Fruit fly (Drosophila melanogaster) whole organism, embryonic: Measurements from ENCODE around the gene bys.

Experiments used
- Ada2b ChIP-seq: fragments of 200-800 bp; sonication (Bioruptor generic); IDR thresholded peaks from 2 replicates; pipeline ENCODE4 v1.3.6; 2022; ENCODE audit warnings: missing biosample characterization, missing genetic modification characterization
- BtbVII ChIP-seq: fragments of 200-800 bp; sonication (Bioruptor generic); optimal IDR thresholded peaks from 3 replicates; lab custom pipeline; 2017; ENCODE audit warnings: missing biosample characterization, mild to moderate bottlenecking, missing genetic modification characterization
- CG13424 ChIP-seq: fragments of 200-800 bp; sonication (Bioruptor generic); optimal IDR thresholded peaks from 2 replicates; lab custom pipeline; 2019; ENCODE audit warnings: missing biosample characterization, mild to moderate bottlenecking, missing genetic modification characterization, moderate library complexity
- CG1603 ChIP-seq: fragments of 200-800 bp; sonication (Bioruptor generic); optimal IDR thresholded peaks from 2 replicates; lab custom pipeline; 2019; ENCODE audit warnings: missing biosample characterization, mild to moderate bottlenecking, missing genetic modification characterization, moderate library complexity
- CG16815 ChIP-seq: fragments of 200-800 bp; sonication (Bioruptor generic); optimal IDR thresholded peaks from 3 replicates; lab custom pipeline; 2017; ENCODE audit warnings: missing biosample characterization, mild to moderate bottlenecking, missing genetic modification characterization
- CG17829 ChIP-seq: fragments of 200-800 bp; optimal IDR thresholded peaks from 2 replicates; lab custom pipeline; 2019; ENCODE audit warnings: missing biosample characterization, mild to moderate bottlenecking, missing genetic modification characterization, moderate library complexity
- CG30403 ChIP-seq: fragments of 200-800 bp; sonication (Bioruptor generic); optimal IDR thresholded peaks from 3 replicates; lab custom pipeline; 2016; ENCODE audit warnings: missing biosample characterization, missing genetic modification characterization
- CG32767 ChIP-seq: fragments of 200-800 bp; sonication (Bioruptor generic); IDR thresholded peaks from 2 replicates; pipeline ENCODE4 v1.3.6; 2022; ENCODE audit warnings: missing biosample characterization, missing genetic modification characterization
- CG4328 ChIP-seq: fragments of 200-800 bp; sonication (Bioruptor generic); optimal IDR thresholded peaks from 3 replicates; lab custom pipeline; 2017; ENCODE audit warnings: missing biosample characterization, missing genetic modification reagents, missing genetic modification characterization
- CG6254 ChIP-seq: fragments of 200-800 bp; sonication (Bioruptor generic); optimal IDR thresholded peaks from 3 replicates; lab custom pipeline; 2017; ENCODE audit warnings: mild to moderate bottlenecking, missing biosample characterization, missing genetic modification reagents, missing genetic modification characterization
- CG6654 ChIP-seq: fragments of 200-800 bp; sonication (Bioruptor generic); optimal IDR thresholded peaks from 2 replicates; lab custom pipeline; 2017; ENCODE audit warnings: missing biosample characterization, mild to moderate bottlenecking, missing genetic modification characterization
- CG7839 ChIP-seq: fragments of 200-800 bp; sonication (Bioruptor generic); optimal IDR thresholded peaks from 3 replicates; lab custom pipeline; 2018; ENCODE audit warnings: missing biosample characterization, mild to moderate bottlenecking, missing genetic modification characterization, moderate library complexity
- CG8281 ChIP-seq: fragments of 200-800 bp; sonication (Bioruptor generic); optimal IDR thresholded peaks from 2 replicates; lab custom pipeline; 2018; ENCODE audit warnings: missing biosample characterization, mild to moderate bottlenecking, missing genetic modification characterization, moderate library complexity
- Dp ChIP-seq: fragments of 200-800 bp; sonication (Bioruptor generic); optimal IDR thresholded peaks from 2 replicates; lab custom pipeline; 2018; ENCODE audit warnings: missing biosample characterization, mild to moderate bottlenecking, missing genetic modification characterization, moderate library complexity
- H2.0 ChIP-seq: fragments of 200-800 bp; sonication (Bioruptor generic); IDR thresholded peaks from 2 replicates; pipeline ENCODE4 v1.3.6; 2022; ENCODE audit warnings: missing biosample characterization, missing genetic modification characterization
- MESR4 ChIP-seq: fragments of 200-800 bp; sonication (Bioruptor generic); optimal IDR thresholded peaks from 2 replicates; lab custom pipeline; 2018; ENCODE audit warnings: missing biosample characterization, mild to moderate bottlenecking, missing genetic modification characterization, moderate library complexity
- Oli ChIP-seq: fragments of 200-800 bp; sonication (Bioruptor generic); optimal IDR thresholded peaks from 2 replicates; lab custom pipeline; 2018; ENCODE audit warnings: missing biosample characterization, mild to moderate bottlenecking, missing genetic modification characterization, moderate library complexity
- Optix ChIP-seq: fragments of 200-800 bp; sonication (Bioruptor generic); IDR thresholded peaks from 3 replicates; pipeline ENCODE4 v1.3.6; 2022; ENCODE audit warnings: missing biosample characterization, missing genetic modification characterization
- Sin3A ChIP-seq: fragments of >200 bp; optimal IDR thresholded peaks from 2 replicates; lab custom pipeline; 2018
- YL-1 ChIP-seq: fragments of 200-800 bp; sonication (Bioruptor generic); optimal IDR thresholded peaks from 3 replicates; lab custom pipeline; 2017; ENCODE audit warnings: missing biosample characterization, mild to moderate bottlenecking, missing genetic modification characterization
- ara ChIP-seq: fragments of 200-800 bp; sonication (Bioruptor generic); IDR thresholded peaks from 2 replicates; pipeline ENCODE4 v1.3.6; 2022; ENCODE audit warnings: missing biosample characterization, missing genetic modification characterization
- ase ChIP-seq: fragments of 200-800 bp; sonication (Bioruptor generic); IDR thresholded peaks from 3 replicates; pipeline ENCODE4 v1.3.6; 2022; ENCODE audit warnings: missing biosample characterization, missing genetic modification characterization
- ash1 ChIP-seq: fragments of 200-800 bp; sonication (Bioruptor generic); optimal IDR thresholded peaks from 2 replicates; lab custom pipeline; 2018; ENCODE audit warnings: missing biosample characterization, mild to moderate bottlenecking, missing genetic modification characterization
- bcd ChIP-seq: fragments of 200-800 bp; sonication (Bioruptor generic); optimal IDR thresholded peaks from 2 replicates; lab custom pipeline; 2017; ENCODE audit warnings: missing biosample characterization, mild to moderate bottlenecking, missing genetic modification characterization
- bsh ChIP-seq, 2 experiments: fragments of 200-800 bp; sonication (Bioruptor generic); optimal IDR thresholded peaks; 2 replicates each; lab custom pipeline; 2017 to 2018; ENCODE audit warnings: mild to moderate bottlenecking in 2 of 2, missing biosample characterization in 2 of 2, missing genetic modification characterization in 2 of 2, moderate library complexity in 1 of 2
- caup ChIP-seq: fragments of 200-800 bp; sonication (Bioruptor generic); optimal IDR thresholded peaks from 3 replicates; lab custom pipeline; 2017; ENCODE audit warnings: missing biosample characterization, mild to moderate bottlenecking, missing genetic modification characterization, moderate library complexity; ENCODE audit not compliant: severe bottlenecking
- fu2 ChIP-seq: fragments of 200-800 bp; sonication (Bioruptor generic); optimal IDR thresholded peaks from 2 replicates; lab custom pipeline; 2016; ENCODE audit warnings: missing biosample characterization, missing genetic modification characterization
- gce ChIP-seq: fragments of 200-800 bp; sonication (Bioruptor generic); IDR thresholded peaks from 3 replicates; pipeline ENCODE4 v1.3.6; 2022; ENCODE audit warnings: missing biosample characterization, missing genetic modification characterization
- gsb ChIP-seq: fragments of 200-800 bp; sonication (Bioruptor generic); IDR thresholded peaks from 2 replicates; pipeline ENCODE4 v1.3.6; 2022; ENCODE audit warnings: missing biosample characterization, missing genetic modification characterization
- her ChIP-seq: fragments of 200-800 bp; sonication (Bioruptor generic); optimal IDR thresholded peaks from 2 replicates; lab custom pipeline; 2016; ENCODE audit warnings: missing biosample characterization, missing genetic modification characterization
- jigr1 ChIP-seq: fragments of 200-800 bp; sonication (Bioruptor generic); IDR thresholded peaks from 3 replicates; pipeline ENCODE4 v1.3.6; 2022; ENCODE audit warnings: missing biosample characterization, missing genetic modification characterization
- kni ChIP-seq: fragments of 200-800 bp; sonication (Bioruptor generic); optimal IDR thresholded peaks from 3 replicates; lab custom pipeline; 2017; ENCODE audit warnings: mild to moderate bottlenecking, missing biosample characterization, missing genetic modification reagents, missing genetic modification characterization
- lilli ChIP-seq: fragments of 200-800 bp; sonication (Bioruptor generic); optimal IDR thresholded peaks from 3 replicates; lab custom pipeline; 2016; ENCODE audit warnings: missing biosample characterization, missing genetic modification characterization
- lov ChIP-seq, 2 experiments: fragments of 200-800 bp in 1 of 2; fragments of >200 bp in 1 of 2; sonication (Bioruptor generic) in 1 of 2; IDR thresholded peaks in 1 of 2; optimal IDR thresholded peaks in 1 of 2; 2 replicates in 1 of 2; 3 replicates in 1 of 2; pipeline versions ENCODE4 v1.3.6 to Lab custom; 2017 to 2022; ENCODE audit warnings: missing biosample characterization in 1 of 2, missing genetic modification characterization in 1 of 2
- maf-S ChIP-seq: fragments of 200-800 bp; sonication (Bioruptor generic); optimal IDR thresholded peaks from 2 replicates; lab custom pipeline; 2016; ENCODE audit warnings: missing biosample characterization, missing genetic modification characterization
- nerfin-2 ChIP-seq: fragments of 200-800 bp; sonication (Bioruptor generic); IDR thresholded peaks from 2 replicates; pipeline ENCODE4 v1.3.6; 2022; ENCODE audit warnings: missing biosample characterization, missing genetic modification characterization; ENCODE audit not compliant: partially characterized antibody
- pan ChIP-seq, 4 experiments: fragments of >200 bp in 3 of 4; fragments of 200-800 bp in 1 of 4; sonication (Bioruptor generic) in 1 of 4; optimal IDR thresholded peaks in 3 of 4; IDR thresholded peaks in 1 of 4; 2 replicates each; pipeline versions ENCODE4 v1.3.6 to Lab custom; 2017 to 2022; ENCODE audit warnings: missing biosample characterization in 2 of 4, missing genetic modification characterization in 2 of 4, mixed read lengths in 1 of 4
- pfk ChIP-seq: fragments of 200-800 bp; sonication (Bioruptor generic); optimal IDR thresholded peaks from 2 replicates; lab custom pipeline; 2018; ENCODE audit warnings: missing biosample characterization, mild to moderate bottlenecking, missing genetic modification characterization, moderate library complexity
- pnt ChIP-seq: fragments of 200-800 bp; sonication (Bioruptor generic); optimal IDR thresholded peaks from 3 replicates; lab custom pipeline; 2016; ENCODE audit warnings: missing biosample characterization, missing genetic modification characterization
- ranshi ChIP-seq: fragments of 200-800 bp; sonication (Bioruptor generic); IDR thresholded peaks from 2 replicates; pipeline ENCODE4 v1.3.6; 2022; ENCODE audit warnings: missing biosample characterization, missing genetic modification characterization
- salm ChIP-seq: fragments of 200-800 bp; sonication (Bioruptor generic); optimal IDR thresholded peaks from 2 replicates; lab custom pipeline; 2018; ENCODE audit warnings: missing biosample characterization, mild to moderate bottlenecking, missing genetic modification characterization
- scrt ChIP-seq: fragments of 200-800 bp; sonication (Bioruptor generic); optimal IDR thresholded peaks from 2 replicates; lab custom pipeline; 2018; ENCODE audit warnings: missing biosample characterization, mild to moderate bottlenecking, missing genetic modification characterization, moderate library complexity
- sna ChIP-seq: fragments of 200-800 bp; sonication (Bioruptor generic); IDR thresholded peaks from 2 replicates; pipeline ENCODE4 v1.3.6; 2022; ENCODE audit warnings: missing biosample characterization, missing genetic modification characterization; ENCODE audit not compliant: partially characterized antibody
- sqz ChIP-seq: fragments of 200-800 bp; sonication (Bioruptor generic); optimal IDR thresholded peaks from 3 replicates; lab custom pipeline; 2018; ENCODE audit warnings: missing biosample characterization, mild to moderate bottlenecking, missing genetic modification characterization
- tna ChIP-seq: fragments of 200-800 bp; sonication (Bioruptor generic); IDR thresholded peaks from 2 replicates; pipeline ENCODE4 v1.3.6; 2022; ENCODE audit warnings: missing biosample characterization, missing genetic modification characterization; ENCODE audit not compliant: partially characterized antibody
- toy ChIP-seq: fragments of 200-800 bp; sonication (Bioruptor generic); IDR thresholded peaks from 2 replicates; pipeline ENCODE4 v1.3.6; 2022; ENCODE audit warnings: missing biosample characterization, missing genetic modification characterization
- tup ChIP-seq: fragments of 200-800 bp; sonication (Bioruptor generic); optimal IDR thresholded peaks from 2 replicates; lab custom pipeline; 2016; ENCODE audit warnings: missing biosample characterization, mild to moderate bottlenecking, missing genetic modification characterization, moderate library complexity
- zf30C ChIP-seq: fragments of 200-800 bp; sonication (Bioruptor generic); optimal IDR thresholded peaks from 3 replicates; lab custom pipeline; 2018; ENCODE audit warnings: missing biosample characterization, mild to moderate bottlenecking, missing genetic modification characterization

bys gene

DNA sequence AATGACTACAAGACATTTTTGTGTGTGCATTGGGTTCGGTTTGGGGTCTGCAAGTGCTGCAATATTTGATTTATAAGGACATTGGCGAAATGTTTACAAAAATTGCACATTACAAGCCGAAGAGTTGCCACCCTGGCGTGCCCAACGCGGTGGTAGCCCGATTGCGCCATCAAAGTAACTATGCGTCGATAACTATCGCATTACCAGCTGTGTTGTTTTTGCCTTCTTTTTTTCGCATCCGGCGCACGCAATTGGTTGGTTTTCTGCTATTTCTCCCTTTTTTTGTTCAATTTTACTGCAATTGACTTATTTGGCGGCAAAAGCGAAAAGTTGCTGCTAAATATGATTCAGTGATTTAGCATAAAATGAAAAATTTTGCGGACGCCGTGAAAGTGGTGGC is 33.0 kb downstream of the bys start, which contains the start of gene RpS14b (continued):
- TF ChIP-seq CG16815 (GFP tag; lab: Kevin White, UChicago), result no peak
- peak; percentile 74 for TF ChIP-seq ranshi (GFP tag; lab: Robert Waterston, UW)
- TF ChIP-seq CG7839, result peak; percentile 31
- TF ChIP-seq Ada2b (GFP tag; lab: Robert Waterston, UW), result peak; percentile 47; the same call in 1 of the 2 replicates
- TF ChIP-seq MESR4 (GFP tag; lab: Kevin White, UChicago), result peak; percentile 49
- peak; percentile 59 for TF ChIP-seq lilli (GFP tag; lab: Kevin White, UChicago)
- peak; percentile 23 for TF ChIP-seq CG13424 (tag; lab: Kevin White, UChicago)
- TF ChIP-seq H2.0, result peak; percentile 52; the same call in 1 of the 2 replicates
- peak; percentile 90 for TF ChIP-seq YL-1 (GFP tag; lab: Kevin White, UChicago)
- peak; percentile 19 for TF ChIP-seq Dp (GFP tag; lab: Kevin White, UChicago)
- TF ChIP-seq zf30C (GFP tag; lab: Kevin White, UChicago), result peak; percentile 50
- peak in 1 of 2 experiments; percentile 21 for TF ChIP-seq bsh (GFP tag; optimal IDR thresholded peaks at IDR 0.05; lab: Kevin White, UChicago)
- TF ChIP-seq Oli, result no peak
- peak; percentile 88 for TF ChIP-seq caup (GFP tag; lab: Kevin White, UChicago)
- no peak for TF ChIP-seq tup (GFP tag; lab: Kevin White, UChicago)
- TF ChIP-seq CG4328 (GFP tag; lab: Kevin White, UChicago), result peak; percentile 70
- TF ChIP-seq pfk (GFP tag; lab: Kevin White, UChicago), result peak; percentile 63
- 0 out of 2 replicates have a peak, but pooled peaks have one; percentile 37 for TF ChIP-seq toy (GFP tag; lab: Robert Waterston, UW)
- TF ChIP-seq salm (tag; lab: Kevin White, UChicago), result no peak
- TF ChIP-seq sna, result no peak; the same call in 1 of the 2 replicates
- no peak for TF ChIP-seq CG6654 (GFP tag; lab: Kevin White, UChicago)
- 0 out of 2 replicates have a peak, but pooled peaks have one; percentile 33 for TF ChIP-seq tna (GFP tag; lab: Robert Waterston, UW)
- TF ChIP-seq maf-S (GFP tag; lab: Kevin White, UChicago), result peak; percentile 30
- TF ChIP-seq her, result peak; percentile 63
- no peak for TF ChIP-seq pan (optimal IDR thresholded peaks at IDR 0.05; lab: Kevin White, UChicago)
- peak in 1 of 2 experiments; percentile 74 for TF ChIP-seq pan (GFP tag; optimal IDR thresholded peaks at IDR 0.05 in 1 of 2, IDR thresholded peaks at IDR 0.05 in 1 of 2)
- peak; percentile 48 for TF ChIP-seq CG30403 (GFP tag; lab: Kevin White, UChicago)
- no peak for TF ChIP-seq CG8281 (tag; lab: Kevin White, UChicago)
- peak; percentile 59 for TF ChIP-seq ash1
- peak; percentile 51 for TF ChIP-seq scrt (GFP tag; lab: Kevin White, UChicago)
- TF ChIP-seq ara, result peak; percentile 56
- TF ChIP-seq bcd (GFP tag; lab: Kevin White, UChicago), result peak; percentile 76
- 0 out of 2 replicates have a peak, but pooled peaks have one; percentile 38 for TF ChIP-seq nerfin-2
- TF ChIP-seq gce (GFP tag; lab: Robert Waterston, UW), result peak; percentile 72; the same call in 2 of the 3 replicates
- TF ChIP-seq CG6254 (GFP tag; lab: Kevin White, UChicago), result no peak
- peak; percentile 72 for TF ChIP-seq CG1603 (tag; lab: Kevin White, UChicago)
- TF ChIP-seq lov (optimal IDR thresholded peaks at IDR 0.05; lab: Kevin White, UChicago), result no peak
- peak; percentile 79; the same call in 2 of the 3 replicates for TF ChIP-seq lov (GFP tag; IDR thresholded peaks at IDR 0.05; lab: Robert Waterston, UW)
- TF ChIP-seq CG32767 (GFP tag; lab: Robert Waterston, UW), result peak; percentile 51; the same call in 1 of the 2 replicates
- 0 out of 3 replicates have a peak, but pooled peaks have one; percentile 40 for TF ChIP-seq Optix (GFP tag; lab: Robert Waterston, UW)
- no peak for TF ChIP-seq pnt (GFP tag; lab: Kevin White, UChicago)
- peak; percentile 46 for TF ChIP-seq Sin3A (lab: Kevin White, UChicago)
- TF ChIP-seq BtbVII (GFP tag; lab: Kevin White, UChicago), result peak; percentile 61
- peak; percentile 67; the same call in 2 of the 3 replicates for TF ChIP-seq ase (GFP tag; lab: Robert Waterston, UW)
- TF ChIP-seq kni (GFP tag; lab: Kevin White, UChicago), result peak; percentile 49
- TF ChIP-seq jigr1 (GFP tag; lab: Robert Waterston, UW), result no peak
- TF ChIP-seq gsb (GFP tag; lab: Robert Waterston, UW), result peak; percentile 51; the same call in 1 of the 2 replicates
- TF ChIP-seq sqz, result peak; percentile 77
- TF ChIP-seq CG17829 (tag; lab: Kevin White, UChicago), result peak; percentile 24
- TF ChIP-seq fu2, result peak; percentile 31
